Worm (Caenorhabditis elegans) whole organism, late embryonic: ENCODE measurements around the gene C16C4.1.

Experiments used
- F13H6.1 ChIP-seq: sonication (generic microtip); optimal IDR thresholded peaks from 2 replicates; lab custom pipeline; 2016; ENCODE audit warnings: missing genetic modification characterization, missing compliant biosample characterization
- ama-1 ChIP-seq: fragments of 150-350 bp; optimal IDR thresholded peaks from 2 replicates; lab custom pipeline; 2014
- che-1 ChIP-seq: sonication (generic microtip); optimal IDR thresholded peaks from 2 replicates; lab custom pipeline; 2016; ENCODE audit warnings: mild to moderate bottlenecking, missing genetic modification characterization, missing compliant biosample characterization
- elt-2 ChIP-seq: sonication (generic microtip); optimal IDR thresholded peaks from 2 replicates; lab custom pipeline; 2016; ENCODE audit warnings: missing genetic modification reagents, missing genetic modification characterization, missing compliant biosample characterization
- elt-4 ChIP-seq: sonication (generic microtip); optimal IDR thresholded peaks from 2 replicates; lab custom pipeline; 2016; ENCODE audit warnings: missing genetic modification characterization, missing compliant biosample characterization
- ets-4 ChIP-seq: sonication (generic microtip); optimal IDR thresholded peaks from 2 replicates; lab custom pipeline; 2016; ENCODE audit warnings: missing genetic modification characterization, missing compliant biosample characterization
- nfya-1 ChIP-seq: sonication (generic microtip); optimal IDR thresholded peaks from 2 replicates; lab custom pipeline; 2017; ENCODE audit warnings: missing genetic modification characterization, mild to moderate bottlenecking, missing compliant biosample characterization, antibody characterized with exemption, moderate library complexity
- syd-9 ChIP-seq: sonication (generic microtip); optimal IDR thresholded peaks from 2 replicates; lab custom pipeline; 2016; ENCODE audit warnings: mild to moderate bottlenecking, missing genetic modification characterization, moderate library complexity, missing compliant biosample characterization
- unc-55 ChIP-seq: sonication (generic microtip); optimal IDR thresholded peaks from 2 replicates; lab custom pipeline; 2017; ENCODE audit warnings: missing biosample characterization, missing genetic modification reagents, missing genetic modification characterization

ce11 chrII:1926162-1926561 is 32.1 kb downstream of the C16C4.1 start, which contains the start of gene F52C6.2:
- TF ChIP-seq nfya-1 (tag; lab: Kevin White, UChicago) (no peak), elt-4 (tag; lab: Kevin White, UChicago) (no peak), elt-2 (tag; lab: Kevin White, UChicago) (no peak), ets-4 (tag; lab: Kevin White, UChicago) (no peak), F13H6.1 (no peak), syd-9 (no peak), unc-55 (no peak), ama-1 (lab: Kevin White, UChicago) (no peak), che-1 (tag; lab: Kevin White, UChicago) (no peak)
